Worm (Caenorhabditis elegans): Measurements from ENCODE around the gene glf-1.

The glf-1 gene

ce11 chrIV:5869354-5869753 is 16.3 kb upstream of the glf-1 start:
- TF ChIP-seq unc-86 (tag; optimal IDR thresholded peaks at IDR 0.05) (no peak), ceh-8 (GFP tag; optimal IDR thresholded peaks at IDR 0.05) (no peak), nhr-90 (tag; optimal IDR thresholded peaks at IDR 0.05; ENCODE audit: poor library complexity) (no peak), ceh-88 (GFP tag; IDR thresholded peaks at IDR 0.05) (no peak), efl-1 (optimal IDR thresholded peaks at IDR 0.05) (no peak), efl-1 (GFP tag; optimal IDR thresholded peaks at IDR 0.05 in 1 of 2) (peak in 1 of 2 experiments; percentile 79), efl-3 (GFP tag; optimal IDR thresholded peaks at IDR 0.05) (no peak), zip-4 (GFP tag; optimal IDR thresholded peaks at IDR 0.05) (no peak)

- TF ChIP-seq egl-13 (tag; optimal IDR thresholded peaks at IDR 0.05) (no peak), nhr-20 (tag; optimal IDR thresholded peaks at IDR 0.05) (no peak), irx-1 (tag; optimal IDR thresholded peaks at IDR 0.05) (no peak), unc-130 (tag; optimal IDR thresholded peaks at IDR 0.05) (no peak), blmp-1 (tag; optimal IDR thresholded peaks at IDR 0.05) (no peak), elt-2 (tag; optimal IDR thresholded peaks at IDR 0.05) (no peak), lin-15B (tag; optimal IDR thresholded peaks at IDR 0.05) (no peak), mef-2 (tag; optimal IDR thresholded peaks at IDR 0.05) (no peak), mab-9 (GFP tag; IDR thresholded peaks at IDR 0.05) (no peak), mep-1 (tag; optimal IDR thresholded peaks at IDR 0.05) (no peak), ztf-11 (tag; optimal IDR thresholded peaks at IDR 0.05) (no peak), egl-27 (tag; optimal IDR thresholded peaks at IDR 0.05) (no peak), snu-23 (GFP tag; optimal IDR thresholded peaks at IDR 0.05) (no peak), ceh-82 (tag; optimal IDR thresholded peaks at IDR 0.05) (no peak), nhr-47 (tag; optimal IDR thresholded peaks at IDR 0.05) (no peak)
These were observed 15.6 kb upstream of the glf-1 start, which contains the start of gene srv-17 for ce11 chrIV:5870072-5870471. Gene srv-17, minus strand, starts transcription at chrIV:5870172.

- TF ChIP-seq C34B4.2 (tag; optimal IDR thresholded peaks at IDR 0.05) (no peak), unc-30 (tag; optimal IDR thresholded peaks at IDR 0.05) (no peak), egl-27 (tag; optimal IDR thresholded peaks at IDR 0.05) (no peak), alr-1 (tag; optimal IDR thresholded peaks at IDR 0.05; ENCODE audit: borderline replicate concordance) (no peak), pax-3 (tag; optimal IDR thresholded peaks at IDR 0.05) (no peak), nhr-11 (tag; optimal IDR thresholded peaks at IDR 0.05) (no peak), ztf-11 (tag; optimal IDR thresholded peaks at IDR 0.05) (no peak), fkh-8 (tag; optimal IDR thresholded peaks at IDR 0.05) (no peak), elt-2 (tag; optimal IDR thresholded peaks at IDR 0.05) (no peak), nhr-84 (tag; optimal IDR thresholded peaks at IDR 0.05) (no peak), sox-4 (tag; optimal IDR thresholded peaks at IDR 0.05) (no peak), C04F5.9 (tag; optimal IDR thresholded peaks at IDR 0.05) (no peak), ceh-82 (tag; optimal IDR thresholded peaks at IDR 0.05) (no peak), lsy-2 (tag; optimal IDR thresholded peaks at IDR 0.05) (no peak)
These were observed 11.8 kb upstream of the glf-1 start, which contains the start of gene srv-19 for ce11 chrIV:5873825-5874224. Gene srv-19, minus strand, starts transcription at chrIV:5873925.

- no peak for TF ChIP-seq lin-35 (GFP tag; optimal IDR thresholded peaks at IDR 0.05)
- TF ChIP-seq zip-4 (GFP tag; optimal IDR thresholded peaks at IDR 0.05) = no peak
- no peak for TF ChIP-seq alr-1 (tag; optimal IDR thresholded peaks at IDR 0.05; ENCODE audit: borderline replicate concordance)
- no peak for TF ChIP-seq hlh-4 (tag; optimal IDR thresholded peaks at IDR 0.05)
- no peak for TF ChIP-seq lsy-2 (tag; optimal IDR thresholded peaks at IDR 0.05)
- TF ChIP-seq ztf-4 (tag; optimal IDR thresholded peaks at IDR 0.05) = no peak
- no peak for TF ChIP-seq nhr-19 (GFP tag; conservative IDR thresholded peaks at IDR 0.05)
These were observed 8.4 kb upstream of the glf-1 start, which contains the start of gene srv-21 for ce11 chrIV:5877246-5877645. Gene srv-21, minus strand, starts transcription at chrIV:5877346.
